Worm (Caenorhabditis elegans) whole organism, L2 larva: Measurements from ENCODE around the gene C47D2.1.

Experiments
- ZK546.5 ChIP-seq: sonication (generic microtip); optimal IDR thresholded peaks from 2 replicates; lab custom pipeline; 2017; ENCODE audit warnings: missing biosample characterization, missing genetic modification characterization
- aly-2 ChIP-seq: fragments of 150-350 bp; optimal IDR thresholded peaks from 2 replicates; lab custom pipeline; 2014; ENCODE audit warnings: missing biosample characterization, missing genetic modification characterization
- ceh-16 ChIP-seq: fragments of 150-350 bp; optimal IDR thresholded peaks from 2 replicates; lab custom pipeline; 2014; ENCODE audit warnings: missing biosample characterization, missing genetic modification characterization
- ceh-82 ChIP-seq: fragments of 150-350 bp; optimal IDR thresholded peaks from 2 replicates; lab custom pipeline; 2014; ENCODE audit warnings: missing biosample characterization, missing genetic modification characterization
- egl-27 ChIP-seq: sonication (generic microtip); optimal IDR thresholded peaks from 3 replicates; lab custom pipeline; 2017; ENCODE audit warnings: missing biosample characterization, missing genetic modification reagents, missing genetic modification characterization
- elt-1 ChIP-seq: fragments of 150-350 bp; optimal IDR thresholded peaks from 2 replicates; lab custom pipeline; 2014; ENCODE audit warnings: missing biosample characterization, missing genetic modification characterization
- elt-3 ChIP-seq: sonication (generic microtip); optimal IDR thresholded peaks from 2 replicates; lab custom pipeline; 2017; ENCODE audit warnings: missing biosample characterization, missing genetic modification characterization
- lin-11 ChIP-seq: fragments of 150-350 bp; sonication (generic microtip); optimal IDR thresholded peaks from 2 replicates; lab custom pipeline; 2014; ENCODE audit warnings: missing biosample characterization, missing genetic modification characterization, inconsistent platforms, mixed read lengths
- peb-1 ChIP-seq: fragments of 150-350 bp; optimal IDR thresholded peaks from 2 replicates; lab custom pipeline; 2014; ENCODE audit warnings: missing biosample characterization, missing genetic modification characterization
- sem-4 ChIP-seq: fragments of 150-350 bp; optimal IDR thresholded peaks from 2 replicates; lab custom pipeline; 2014; ENCODE audit warnings: missing biosample characterization, missing genetic modification reagents, missing genetic modification characterization
- sma-3 ChIP-seq: sonication (generic microtip); optimal IDR thresholded peaks from 2 replicates; lab custom pipeline; 2016; ENCODE audit warnings: missing genetic modification reagents, missing genetic modification characterization, missing compliant biosample characterization
- unc-62 ChIP-seq: fragments of 150-350 bp; optimal IDR thresholded peaks from 2 replicates; lab custom pipeline; 2014; ENCODE audit warnings: missing biosample characterization, missing genetic modification reagents, missing genetic modification characterization
- zag-1 ChIP-seq: fragments of 150-350 bp; optimal IDR thresholded peaks from 2 replicates; lab custom pipeline; 2014; ENCODE audit warnings: missing biosample characterization, missing genetic modification characterization
- ztf-11 ChIP-seq: sonication (generic microtip); optimal IDR thresholded peaks from 2 replicates; lab custom pipeline; 2017; ENCODE audit warnings: missing biosample characterization, missing genetic modification characterization

- TF ChIP-seq egl-27 (tag; lab: Kevin White, UChicago) = no peak
- no peak for TF ChIP-seq unc-62 (GFP tag; lab: Kevin White, UChicago)
- TF ChIP-seq peb-1 (tag; lab: Kevin White, UChicago) = no peak
- no peak for TF ChIP-seq elt-3
- no peak for TF ChIP-seq elt-1 (tag; lab: Kevin White, UChicago)
- no peak for TF ChIP-seq ZK546.5 (tag; lab: Kevin White, UChicago)
- no peak for TF ChIP-seq zag-1
- no peak for TF ChIP-seq ceh-82 (tag; lab: Kevin White, UChicago)
- TF ChIP-seq sma-3 (GFP tag; lab: Kevin White, UChicago) = no peak
- TF ChIP-seq aly-2 (tag; lab: Kevin White, UChicago) = no peak
- TF ChIP-seq lin-11 (tag; lab: Kevin White, UChicago) = no peak
- TF ChIP-seq sem-4 (tag; lab: Kevin White, UChicago) = no peak
- TF ChIP-seq ztf-11 (tag; lab: Kevin White, UChicago) = no peak
- TF ChIP-seq ceh-16 (tag; lab: Kevin White, UChicago) = no peak
These were observed 2.1 kb downstream of the C47D2.1 start for ce11 chrX:8216957-8217356.
